Fruit fly (Drosophila melanogaster) whole organism, embryonic: ENCODE data around the gene CG33325.
A peak's percentile ranks its signal among the peaks of the same experiment; 100 is the strongest.

Experiments used
- Aef1 ChIP-seq: fragments of 200-800 bp; sonication (Bioruptor generic); IDR thresholded peaks from 3 replicates; pipeline ENCODE4 v1.3.6; 2022; ENCODE audit warnings: missing biosample characterization, missing genetic modification characterization
- Antp ChIP-seq: fragments of 200-800 bp; sonication (Bioruptor generic); optimal IDR thresholded peaks from 3 replicates; lab custom pipeline; 2016; ENCODE audit warnings: missing biosample characterization, missing genetic modification characterization
- CG11247 ChIP-seq: fragments of 200-800 bp; sonication (Bioruptor generic); IDR thresholded peaks from 2 replicates; pipeline ENCODE4 v1.3.6; 2022; ENCODE audit warnings: missing biosample characterization, missing genetic modification characterization
- CG12769 ChIP-seq: fragments of 200-800 bp; sonication (Bioruptor generic); optimal IDR thresholded peaks from 2 replicates; lab custom pipeline; 2019; ENCODE audit warnings: missing biosample characterization, mild to moderate bottlenecking, missing genetic modification characterization, moderate library complexity
- CG13894 ChIP-seq: fragments of 200-800 bp; sonication (Bioruptor generic); optimal IDR thresholded peaks from 3 replicates; lab custom pipeline; 2018; ENCODE audit warnings: missing biosample characterization, mild to moderate bottlenecking, missing genetic modification characterization, moderate library complexity
- CG14441 ChIP-seq: fragments of 200-800 bp; sonication (Bioruptor generic); IDR thresholded peaks from 2 replicates; pipeline ENCODE4 v1.3.6; 2022; ENCODE audit warnings: missing biosample characterization, missing genetic modification characterization
- CG15011 ChIP-seq: fragments of 200-800 bp; sonication (Bioruptor generic); optimal IDR thresholded peaks from 3 replicates; lab custom pipeline; 2018; ENCODE audit warnings: missing biosample characterization, mild to moderate bottlenecking, missing genetic modification characterization
- CG15601 ChIP-seq: fragments of 200-800 bp; sonication (Bioruptor generic); optimal IDR thresholded peaks from 3 replicates; lab custom pipeline; 2019; ENCODE audit warnings: missing biosample characterization, mild to moderate bottlenecking, missing genetic modification characterization, moderate library complexity
- CG17829 ChIP-seq: fragments of 200-800 bp; optimal IDR thresholded peaks from 2 replicates; lab custom pipeline; 2019; ENCODE audit warnings: missing biosample characterization, mild to moderate bottlenecking, missing genetic modification characterization, moderate library complexity
- CG31365 ChIP-seq: fragments of 200-800 bp; sonication (Bioruptor generic); optimal IDR thresholded peaks from 2 replicates; lab custom pipeline; 2018; ENCODE audit warnings: missing biosample characterization, mild to moderate bottlenecking, missing genetic modification characterization
- CG32532 ChIP-seq: fragments of 200-800 bp; sonication (Bioruptor generic); IDR thresholded peaks from 2 replicates; pipeline ENCODE4 v1.3.6; 2022; ENCODE audit warnings: missing biosample characterization, missing genetic modification characterization
- CG3281 ChIP-seq: fragments of 200-800 bp; sonication (Bioruptor generic); optimal IDR thresholded peaks from 3 replicates; lab custom pipeline; 2017; ENCODE audit warnings: missing biosample characterization, mild to moderate bottlenecking, missing genetic modification characterization
- CG3847 ChIP-seq: fragments of 200-800 bp; sonication (Bioruptor generic); IDR thresholded peaks from 2 replicates; pipeline ENCODE4 v1.3.6; 2022; ENCODE audit warnings: missing biosample characterization, missing genetic modification characterization
- CG4730 ChIP-seq: fragments of 200-800 bp; sonication (Bioruptor generic); IDR thresholded peaks from 2 replicates; pipeline ENCODE4 v1.3.6; 2022; ENCODE audit warnings: missing biosample characterization, missing genetic modification characterization
- CG5180 ChIP-seq: fragments of 200-800 bp; sonication (Bioruptor generic); optimal IDR thresholded peaks from 3 replicates; lab custom pipeline; 2017; ENCODE audit warnings: missing biosample characterization, missing genetic modification characterization, mild to moderate bottlenecking, moderate library complexity, missing genetic modification reagents
- CG6683 ChIP-seq: fragments of 200-800 bp; sonication (Bioruptor generic); optimal IDR thresholded peaks from 2 replicates; lab custom pipeline; 2017; ENCODE audit warnings: missing biosample characterization, mild to moderate bottlenecking, missing genetic modification characterization, missing genetic modification reagents
- CG8924 ChIP-seq: fragments of 200-800 bp; optimal IDR thresholded peaks from 3 replicates; lab custom pipeline; 2019; ENCODE audit warnings: missing biosample characterization, mild to moderate bottlenecking, missing genetic modification characterization, moderate library complexity
- Dek ChIP-seq: fragments of 200-800 bp; sonication (Bioruptor generic); optimal IDR thresholded peaks from 3 replicates; lab custom pipeline; 2019; ENCODE audit warnings: missing biosample characterization, mild to moderate bottlenecking, missing genetic modification characterization, moderate library complexity
- Dip2 ChIP-seq: fragments of 200-800 bp; sonication (Bioruptor generic); IDR thresholded peaks from 2 replicates; pipeline ENCODE4 v1.3.6; 2022; ENCODE audit warnings: missing biosample characterization, missing genetic modification characterization
- Dp ChIP-seq: fragments of 200-800 bp; sonication (Bioruptor generic); optimal IDR thresholded peaks from 2 replicates; lab custom pipeline; 2018; ENCODE audit warnings: missing biosample characterization, mild to moderate bottlenecking, missing genetic modification characterization, moderate library complexity
- HLH3B ChIP-seq: fragments of 200-800 bp; sonication (Bioruptor generic); IDR thresholded peaks from 2 replicates; pipeline ENCODE4 v1.3.6; 2022; ENCODE audit warnings: missing biosample characterization, missing genetic modification characterization
- Max ChIP-seq: fragments of 200-800 bp; sonication (Bioruptor generic); optimal IDR thresholded peaks from 2 replicates; lab custom pipeline; 2016; ENCODE audit warnings: missing biosample characterization, mild to moderate bottlenecking, missing genetic modification characterization
- NC2α ChIP-seq: fragments of 200-800 bp; sonication (Bioruptor generic); optimal IDR thresholded peaks from 2 replicates; lab custom pipeline; 2016; ENCODE audit warnings: missing biosample characterization, missing genetic modification characterization
- NfI ChIP-seq: fragments of 200-800 bp; sonication (Bioruptor generic); optimal IDR thresholded peaks from 3 replicates; lab custom pipeline; 2018; ENCODE audit warnings: missing biosample characterization, mild to moderate bottlenecking, missing genetic modification characterization, moderate library complexity
- Sry-δ ChIP-seq: fragments of 200-800 bp; sonication (Bioruptor generic); optimal IDR thresholded peaks from 2 replicates; lab custom pipeline; 2016; ENCODE audit warnings: missing biosample characterization, missing genetic modification characterization
- Taf1 ChIP-seq: fragments of 200-800 bp; sonication (Bioruptor generic); IDR thresholded peaks from 2 replicates; pipeline ENCODE4 v1.3.6; 2022; ENCODE audit warnings: missing biosample characterization, missing genetic modification characterization
- abd-A ChIP-seq: fragments of 200-800 bp; sonication (Bioruptor generic); optimal IDR thresholded peaks from 3 replicates; lab custom pipeline; 2019; ENCODE audit warnings: missing biosample characterization, mild to moderate bottlenecking, missing genetic modification characterization, moderate library complexity
- ase ChIP-seq: fragments of 200-800 bp; sonication (Bioruptor generic); IDR thresholded peaks from 3 replicates; pipeline ENCODE4 v1.3.6; 2022; ENCODE audit warnings: missing biosample characterization, missing genetic modification characterization
- bbx ChIP-seq: fragments of 200-800 bp; sonication (Bioruptor generic); IDR thresholded peaks from 2 replicates; pipeline ENCODE4 v1.3.6; 2022; ENCODE audit warnings: missing biosample characterization, missing genetic modification characterization; ENCODE audit not compliant: partially characterized antibody
- bigmax ChIP-seq: fragments of 200-800 bp; sonication (Bioruptor generic); optimal IDR thresholded peaks from 2 replicates; lab custom pipeline; 2018; ENCODE audit warnings: missing biosample characterization, mild to moderate bottlenecking, missing genetic modification characterization
- cg ChIP-seq: fragments of 200-800 bp; sonication (Bioruptor generic); optimal IDR thresholded peaks from 3 replicates; lab custom pipeline; 2019; ENCODE audit warnings: missing biosample characterization, mild to moderate bottlenecking, missing genetic modification characterization, moderate library complexity
- chm ChIP-seq: fragments of 200-800 bp; sonication (Bioruptor generic); IDR thresholded peaks from 2 replicates; pipeline ENCODE4 v1.3.6; 2022; ENCODE audit warnings: missing biosample characterization, missing genetic modification characterization
- disco-r ChIP-seq: fragments of 200-800 bp; sonication (Bioruptor generic); optimal IDR thresholded peaks from 2 replicates; lab custom pipeline; 2016; ENCODE audit warnings: missing biosample characterization, missing genetic modification characterization
- eyg ChIP-seq: fragments of 200-800 bp; sonication (Bioruptor generic); optimal IDR thresholded peaks from 3 replicates; lab custom pipeline; 2016; ENCODE audit warnings: missing biosample characterization, missing genetic modification characterization
- fd96Cb ChIP-seq: fragments of 200-800 bp; sonication (Bioruptor generic); optimal IDR thresholded peaks from 2 replicates; lab custom pipeline; 2018; ENCODE audit warnings: missing biosample characterization, mild to moderate bottlenecking, missing genetic modification characterization, moderate library complexity
- gcm ChIP-seq: fragments of 200-800 bp; sonication (Bioruptor generic); optimal IDR thresholded peaks from 2 replicates; lab custom pipeline; 2019; ENCODE audit warnings: missing biosample characterization, mild to moderate bottlenecking, missing genetic modification characterization, moderate library complexity
- gem ChIP-seq: fragments of 200-800 bp; sonication (Bioruptor generic); optimal IDR thresholded peaks from 2 replicates; lab custom pipeline; 2019; ENCODE audit warnings: missing biosample characterization, mild to moderate bottlenecking, missing genetic modification characterization, moderate library complexity
- gfzf ChIP-seq: fragments of 200-800 bp; sonication (Bioruptor generic); optimal IDR thresholded peaks from 2 replicates; lab custom pipeline; 2016; ENCODE audit warnings: missing biosample characterization, mild to moderate bottlenecking, missing genetic modification characterization, moderate library complexity
- hkb ChIP-seq, 2 experiments: fragments of 200-800 bp in 1 of 2; fragments of >200 bp in 1 of 2; sonication (Bioruptor generic) in 1 of 2; IDR thresholded peaks in 1 of 2; optimal IDR thresholded peaks in 1 of 2; 2 replicates each; pipeline versions ENCODE4 v1.3.6 to Lab custom; 2017 to 2022; ENCODE audit warnings: missing biosample characterization in 1 of 2, missing genetic modification characterization in 1 of 2
- inv ChIP-seq: fragments of 200-800 bp; sonication (Bioruptor generic); IDR thresholded peaks from 2 replicates; pipeline ENCODE4 v1.3.6; 2022; ENCODE audit warnings: missing biosample characterization, missing genetic modification characterization; ENCODE audit not compliant: partially characterized antibody
- kay ChIP-seq: fragments of 200-800 bp; sonication (Bioruptor generic); optimal IDR thresholded peaks from 2 replicates; lab custom pipeline; 2016; ENCODE audit warnings: missing biosample characterization, missing genetic modification characterization
- maf-S ChIP-seq: fragments of 200-800 bp; sonication (Bioruptor generic); optimal IDR thresholded peaks from 2 replicates; lab custom pipeline; 2016; ENCODE audit warnings: missing biosample characterization, missing genetic modification characterization
- nau ChIP-seq: fragments of 200-800 bp; sonication (Bioruptor generic); optimal IDR thresholded peaks from 3 replicates; lab custom pipeline; 2017; ENCODE audit warnings: missing biosample characterization, mild to moderate bottlenecking, missing genetic modification characterization, missing genetic modification reagents
- pan ChIP-seq, 4 experiments: fragments of >200 bp in 3 of 4; fragments of 200-800 bp in 1 of 4; sonication (Bioruptor generic) in 1 of 4; optimal IDR thresholded peaks in 3 of 4; IDR thresholded peaks in 1 of 4; 2 replicates each; pipeline versions ENCODE4 v1.3.6 to Lab custom; 2017 to 2022; ENCODE audit warnings: missing biosample characterization in 2 of 4, missing genetic modification characterization in 2 of 4, mixed read lengths in 1 of 4
- pum ChIP-seq: fragments of 200-800 bp; sonication (Bioruptor generic); optimal IDR thresholded peaks from 2 replicates; lab custom pipeline; 2016; ENCODE audit warnings: missing biosample characterization, missing genetic modification characterization
- sug ChIP-seq: fragments of 200-800 bp; optimal IDR thresholded peaks from 2 replicates; lab custom pipeline; 2019; ENCODE audit warnings: missing biosample characterization, mild to moderate bottlenecking, missing genetic modification characterization, moderate library complexity
- tio ChIP-seq: fragments of 200-800 bp; sonication (Bioruptor generic); optimal IDR thresholded peaks from 2 replicates; lab custom pipeline; 2017; ENCODE audit warnings: missing biosample characterization, missing genetic modification characterization, inconsistent platforms
- tup ChIP-seq: fragments of 200-800 bp; sonication (Bioruptor generic); optimal IDR thresholded peaks from 2 replicates; lab custom pipeline; 2016; ENCODE audit warnings: missing biosample characterization, mild to moderate bottlenecking, missing genetic modification characterization, moderate library complexity
- unc-4 ChIP-seq: fragments of 200-800 bp; sonication (Bioruptor generic); IDR thresholded peaks from 2 replicates; pipeline ENCODE4 v1.3.6; 2022; ENCODE audit warnings: missing biosample characterization, missing genetic modification characterization; ENCODE audit not compliant: partially characterized antibody

Gene CG33325

dm6 chr3R:8652731-8653130, 27.1 kb downstream of the CG33325 start, which contains the start of the genes Sys1 and Dhod (continued):
- TF ChIP-seq CG13894 (tag; lab: Kevin White, UChicago) (peak; percentile 71), nau (GFP tag; lab: Kevin White, UChicago) (no peak), gem (tag; lab: Kevin White, UChicago) (peak; percentile 75), gfzf (GFP tag; lab: Kevin White, UChicago) (peak; percentile 16), CG17829 (tag; lab: Kevin White, UChicago) (peak; percentile 60), CG31365 (no peak), CG8924 (tag; lab: Kevin White, UChicago) (peak; percentile 53), Dip2 (GFP tag; lab: Robert Waterston, UW) (no peak), unc-4 (peak; percentile 87), kay (GFP tag; lab: Kevin White, UChicago) (peak; percentile 73), pum (GFP tag; lab: Kevin White, UChicago) (peak; percentile 49), cg (GFP tag; lab: Kevin White, UChicago) (no peak), CG6683 (no peak), CG32532 (GFP tag; lab: Robert Waterston, UW) (peak; percentile 76), ase (GFP tag; lab: Robert Waterston, UW) (peak; percentile 71), NfI (GFP tag; lab: Kevin White, UChicago) (peak; percentile 55), NC2α (no peak), hkb (optimal IDR thresholded peaks at IDR 0.05; lab: Kevin White, UChicago) (no peak), hkb (GFP tag; IDR thresholded peaks at IDR 0.05; lab: Robert Waterston, UW) (peak; percentile 65; the same call in 1 of the 2 replicates), inv (peak; percentile 78), CG12769 (tag; lab: Kevin White, UChicago) (peak; percentile 64), maf-S (GFP tag; lab: Kevin White, UChicago) (peak; percentile 67), Taf1 (GFP tag; lab: Robert Waterston, UW) (peak; percentile 33; the same call in 1 of the 2 replicates), disco-r (GFP tag; lab: Kevin White, UChicago) (peak; percentile 16), abd-A (no peak), HLH3B (peak; percentile 62), CG3281 (GFP tag; lab: Kevin White, UChicago) (peak; percentile 55), pan (optimal IDR thresholded peaks at IDR 0.05; lab: Kevin White, UChicago) (no peak), pan (GFP tag; optimal IDR thresholded peaks at IDR 0.05 in 1 of 2, IDR thresholded peaks at IDR 0.05 in 1 of 2) (peak in 1 of 2 experiments; percentile 72), Aef1 (GFP tag; lab: Robert Waterston, UW) (0 out of 3 replicates have a peak, but pooled peaks have one; percentile 35), CG14441 (GFP tag; lab: Robert Waterston, UW) (peak; percentile 69), Sry-δ (GFP tag; lab: Kevin White, UChicago) (peak; percentile 90), sug (tag; lab: Kevin White, UChicago) (peak; percentile 68), CG4730 (GFP tag; lab: Robert Waterston, UW) (peak; percentile 53), bbx (GFP tag; lab: Robert Waterston, UW) (peak; percentile 72), CG15601 (tag; lab: Kevin White, UChicago) (no peak), eyg (GFP tag; lab: Kevin White, UChicago) (peak; percentile 51), CG15011 (GFP tag; lab: Kevin White, UChicago) (no peak), CG11247 (peak; percentile 57; the same call in 1 of the 2 replicates), fd96Cb (peak; percentile 20), CG3847 (GFP tag; lab: Robert Waterston, UW) (peak; percentile 63), bigmax (GFP tag; lab: Kevin White, UChicago) (no peak), Dek (tag; lab: Kevin White, UChicago) (peak; percentile 20), chm (no peak; the same call in 1 of the 2 replicates), Max (GFP tag; lab: Kevin White, UChicago) (peak; percentile 69), tio (GFP tag; lab: Kevin White, UChicago) (no peak), tup (GFP tag; lab: Kevin White, UChicago) (no peak), Antp (GFP tag; lab: Kevin White, UChicago) (peak; percentile 75), gcm (GFP tag; lab: Kevin White, UChicago) (no peak), Dp (GFP tag; lab: Kevin White, UChicago) (no peak), CG5180 (GFP tag; lab: Kevin White, UChicago) (no peak)
